Worm (Caenorhabditis elegans) whole organism, L3 larva: ENCODE data around the gene F59A6.2.

Experiments
- daf-12 ChIP-seq: fragments of 150-350 bp; optimal IDR thresholded peaks from 2 replicates; lab custom pipeline; 2014; ENCODE audit warnings: missing biosample characterization, missing genetic modification reagents, missing genetic modification characterization
- egl-27 ChIP-seq: sonication (generic microtip); optimal IDR thresholded peaks from 4 replicates; lab custom pipeline; 2017; ENCODE audit warnings: missing biosample characterization, missing genetic modification reagents, missing genetic modification characterization
- elt-3 ChIP-seq, 3 experiments: fragments of 150-350 bp in 1 of 3; sonication (generic microtip) in 2 of 3; optimal IDR thresholded peaks; 2 replicates in 2 of 3; 4 replicates in 1 of 3; lab custom pipeline; 2014 to 2017; ENCODE audit warnings: missing biosample characterization in 3 of 3, missing genetic modification characterization in 3 of 3
- lin-39 ChIP-seq: fragments of 150-350 bp; optimal IDR thresholded peaks from 2 replicates; lab custom pipeline; 2018; ENCODE audit warnings: missing biosample characterization, missing genetic modification reagents, missing genetic modification characterization
- nhr-11 ChIP-seq: fragments of 150-350 bp; optimal IDR thresholded peaks from 2 replicates; lab custom pipeline; 2014; ENCODE audit warnings: missing biosample characterization, missing genetic modification characterization
- nhr-12 ChIP-seq: fragments of 150-350 bp; optimal IDR thresholded peaks from 2 replicates; lab custom pipeline; 2014; ENCODE audit warnings: missing biosample characterization, missing genetic modification characterization
- nhr-23 ChIP-seq: fragments of 150-350 bp; optimal IDR thresholded peaks from 2 replicates; lab custom pipeline; 2014; ENCODE audit warnings: missing biosample characterization, missing genetic modification reagents, missing genetic modification characterization
- nhr-25 ChIP-seq: sonication (generic microtip); optimal IDR thresholded peaks from 2 replicates; lab custom pipeline; 2017; ENCODE audit warnings: missing biosample characterization, missing genetic modification characterization
- nhr-28 ChIP-seq: fragments of 150-350 bp; optimal IDR thresholded peaks from 2 replicates; lab custom pipeline; 2014; ENCODE audit warnings: missing biosample characterization, missing genetic modification characterization
- skn-1 ChIP-seq: fragments of 150-350 bp; optimal IDR thresholded peaks from 2 replicates; lab custom pipeline; 2014; ENCODE audit warnings: missing biosample characterization, missing genetic modification characterization
- unc-62 ChIP-seq: fragments of 150-350 bp; sonication (generic microtip); optimal IDR thresholded peaks from 4 replicates; lab custom pipeline; 2014; ENCODE audit warnings: missing biosample characterization, missing genetic modification reagents, missing genetic modification characterization
- zag-1 ChIP-seq: fragments of 150-350 bp; optimal IDR thresholded peaks from 2 replicates; lab custom pipeline; 2014; ENCODE audit warnings: missing biosample characterization, missing genetic modification characterization

DNA sequence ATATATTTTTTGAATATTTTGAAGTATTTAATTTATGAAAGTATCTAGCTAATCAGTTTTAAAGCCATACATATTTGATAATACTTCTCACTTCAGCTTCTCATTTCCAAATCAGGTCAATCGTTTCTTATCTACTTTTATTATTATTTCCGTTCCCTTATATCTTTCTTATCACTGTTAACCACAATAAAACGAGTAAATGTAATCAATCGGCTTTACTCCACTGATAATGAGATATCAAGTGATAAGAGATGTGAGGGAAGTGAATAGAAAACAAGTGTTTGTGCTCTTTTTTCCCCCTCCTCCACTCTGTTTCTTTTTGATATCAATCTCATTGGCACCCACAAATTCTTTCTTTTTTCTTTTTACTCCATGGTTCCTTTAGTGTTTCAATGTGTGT, 47.9 kb upstream of the F59A6.2 start:
- TF ChIP-seq nhr-23 = no peak
- TF ChIP-seq daf-12 (tag; lab: Kevin White, UChicago) = no peak
- no peak for TF ChIP-seq lin-39 (tag; lab: Kevin White, UChicago)
- no peak for TF ChIP-seq nhr-12 (tag; lab: Kevin White, UChicago)
- no peak for TF ChIP-seq nhr-25 (tag; lab: Kevin White, UChicago)
- no peak for TF ChIP-seq egl-27 (tag; lab: Kevin White, UChicago)
- no peak for TF ChIP-seq unc-62 (GFP tag; lab: Kevin White, UChicago)
- TF ChIP-seq nhr-28 (tag; lab: Kevin White, UChicago) = no peak
- TF ChIP-seq nhr-11 = no peak
- TF ChIP-seq elt-3 (tag; optimal IDR thresholded peaks at IDR 0.05; lab: Kevin White, UChicago) = no peak
- TF ChIP-seq skn-1 (tag; lab: Kevin White, UChicago) = no peak
- no peak for TF ChIP-seq zag-1
